Fruit fly (Drosophila melanogaster) whole organism, embryonic: ENCODE results near the gene GIIIspla2.
A peak's percentile ranks its signal among the peaks of the same experiment; 100 is the strongest.

Experiments used
- Antp ChIP-seq: fragments of 200-800 bp; sonication (Bioruptor generic); optimal IDR thresholded peaks from 3 replicates; lab custom pipeline; 2016; ENCODE audit warnings: missing biosample characterization, missing genetic modification characterization
- Asciz ChIP-seq: fragments of 200-800 bp; sonication (Bioruptor generic); optimal IDR thresholded peaks from 2 replicates; lab custom pipeline; 2017; ENCODE audit warnings: missing biosample characterization, mild to moderate bottlenecking, missing genetic modification characterization, missing genetic modification reagents
- CG11093 ChIP-seq: fragments of 200-800 bp; sonication (Bioruptor generic); IDR thresholded peaks from 3 replicates; pipeline ENCODE4 v1.3.6; 2022; ENCODE audit warnings: missing biosample characterization, missing genetic modification characterization
- CG12219 ChIP-seq: fragments of 200-800 bp; sonication (Bioruptor generic); optimal IDR thresholded peaks from 3 replicates; lab custom pipeline; 2018; ENCODE audit warnings: missing biosample characterization, mild to moderate bottlenecking, missing genetic modification characterization
- CG1233 ChIP-seq: fragments of 200-800 bp; sonication (Bioruptor generic); optimal IDR thresholded peaks from 4 replicates; lab custom pipeline; 2018; ENCODE audit warnings: missing biosample characterization, mild to moderate bottlenecking, missing genetic modification characterization
- CG12744 ChIP-seq: fragments of 200-800 bp; sonication (Bioruptor generic); optimal IDR thresholded peaks from 2 replicates; lab custom pipeline; 2016; ENCODE audit warnings: missing biosample characterization, missing genetic modification characterization
- CG12769 ChIP-seq: fragments of 200-800 bp; sonication (Bioruptor generic); optimal IDR thresholded peaks from 2 replicates; lab custom pipeline; 2019; ENCODE audit warnings: missing biosample characterization, mild to moderate bottlenecking, missing genetic modification characterization, moderate library complexity
- CG13287 ChIP-seq: fragments of 200-800 bp; sonication (Bioruptor generic); IDR thresholded peaks from 2 replicates; pipeline ENCODE4 v1.3.6; 2022; ENCODE audit warnings: missing biosample characterization, missing genetic modification characterization; ENCODE audit not compliant: partially characterized antibody
- CG13775 ChIP-seq: fragments of 200-800 bp; sonication (Bioruptor generic); optimal IDR thresholded peaks from 3 replicates; lab custom pipeline; 2017; ENCODE audit warnings: missing biosample characterization, mild to moderate bottlenecking, missing genetic modification characterization
- CG15269 ChIP-seq: fragments of 200-800 bp; sonication (Bioruptor generic); optimal IDR thresholded peaks from 2 replicates; lab custom pipeline; 2018; ENCODE audit warnings: missing biosample characterization, mild to moderate bottlenecking, missing genetic modification characterization, moderate library complexity
- CG17328 ChIP-seq: fragments of 200-800 bp; sonication (Bioruptor generic); IDR thresholded peaks from 2 replicates; pipeline ENCODE4 v1.3.6; 2022; ENCODE audit warnings: missing biosample characterization, missing genetic modification characterization
- CG17385 ChIP-seq: fragments of 200-800 bp; sonication (Bioruptor generic); optimal IDR thresholded peaks from 3 replicates; lab custom pipeline; 2018; ENCODE audit warnings: missing biosample characterization, mild to moderate bottlenecking, missing genetic modification characterization
- CG18764 ChIP-seq: fragments of 200-800 bp; sonication (Bioruptor generic); optimal IDR thresholded peaks from 3 replicates; lab custom pipeline; 2016; ENCODE audit warnings: missing biosample characterization, missing genetic modification characterization
- CG32532 ChIP-seq: fragments of 200-800 bp; sonication (Bioruptor generic); IDR thresholded peaks from 2 replicates; pipeline ENCODE4 v1.3.6; 2022; ENCODE audit warnings: missing biosample characterization, missing genetic modification characterization
- CG5180 ChIP-seq: fragments of 200-800 bp; sonication (Bioruptor generic); optimal IDR thresholded peaks from 3 replicates; lab custom pipeline; 2017; ENCODE audit warnings: missing biosample characterization, missing genetic modification characterization, mild to moderate bottlenecking, moderate library complexity, missing genetic modification reagents
- CG6254 ChIP-seq: fragments of 200-800 bp; sonication (Bioruptor generic); optimal IDR thresholded peaks from 3 replicates; lab custom pipeline; 2017; ENCODE audit warnings: mild to moderate bottlenecking, missing biosample characterization, missing genetic modification reagents, missing genetic modification characterization
- Camta ChIP-seq: fragments of 200-800 bp; sonication (Bioruptor generic); optimal IDR thresholded peaks from 2 replicates; lab custom pipeline; 2016; ENCODE audit warnings: missing biosample characterization, missing genetic modification characterization
- D19A ChIP-seq: fragments of 200-800 bp; optimal IDR thresholded peaks from 3 replicates; lab custom pipeline; 2019; ENCODE audit warnings: missing biosample characterization, mild to moderate bottlenecking, missing genetic modification characterization, moderate library complexity
- Fer1 ChIP-seq: fragments of 200-800 bp; sonication (Bioruptor generic); optimal IDR thresholded peaks from 2 replicates; lab custom pipeline; 2017; ENCODE audit warnings: missing biosample characterization, mild to moderate bottlenecking, missing genetic modification characterization
- Hey ChIP-seq: fragments of 200-800 bp; sonication (Bioruptor generic); optimal IDR thresholded peaks from 3 replicates; lab custom pipeline; 2018; ENCODE audit warnings: missing biosample characterization, mild to moderate bottlenecking, missing genetic modification characterization
- Hr51 ChIP-seq, 2 experiments: fragments of 200-800 bp; sonication (Bioruptor generic); optimal IDR thresholded peaks; 2 replicates in 1 of 2; 3 replicates in 1 of 2; lab custom pipeline; 2016 to 2018; ENCODE audit warnings: missing biosample characterization in 2 of 2, missing genetic modification characterization in 2 of 2, mild to moderate bottlenecking in 1 of 2, moderate library complexity in 1 of 2
- Hsf ChIP-seq: fragments of 200-800 bp; sonication (Bioruptor generic); optimal IDR thresholded peaks from 3 replicates; lab custom pipeline; 2016; ENCODE audit warnings: missing biosample characterization, missing genetic modification characterization
- Rfx ChIP-seq: fragments of 200-800 bp; sonication (Bioruptor generic); IDR thresholded peaks from 2 replicates; pipeline ENCODE4 v1.3.6; 2022; ENCODE audit warnings: missing biosample characterization, missing genetic modification characterization
- Scr ChIP-seq: fragments of 200-800 bp; sonication (Bioruptor generic); IDR thresholded peaks from 2 replicates; pipeline ENCODE4 v1.3.6; 2022; ENCODE audit warnings: missing biosample characterization, missing genetic modification characterization; ENCODE audit not compliant: partially characterized antibody
- Sin3A ChIP-seq: fragments of >200 bp; optimal IDR thresholded peaks from 2 replicates; lab custom pipeline; 2018
- Ssrp ChIP-seq: fragments of 200-800 bp; sonication (Bioruptor generic); optimal IDR thresholded peaks from 2 replicates; lab custom pipeline; 2018; ENCODE audit warnings: missing biosample characterization, mild to moderate bottlenecking, missing genetic modification characterization, moderate library complexity
- Tbp ChIP-seq: fragments of >200 bp; optimal IDR thresholded peaks from 2 replicates; lab custom pipeline; 2018; ENCODE audit warnings: missing biosample characterization, missing genetic modification characterization
- Xrp1 ChIP-seq: fragments of 200-800 bp; sonication (Bioruptor generic); IDR thresholded peaks from 2 replicates; pipeline ENCODE4 v1.3.6; 2022; ENCODE audit warnings: missing biosample characterization, missing genetic modification characterization
- amos ChIP-seq: fragments of 200-800 bp; sonication (Bioruptor generic); IDR thresholded peaks from 2 replicates; pipeline ENCODE4 v1.3.6; 2022; ENCODE audit warnings: missing biosample characterization, missing genetic modification characterization; ENCODE audit not compliant: partially characterized antibody
- cas ChIP-seq: fragments of 200-800 bp; sonication (Bioruptor generic); IDR thresholded peaks from 2 replicates; pipeline ENCODE4 v1.3.6; 2022; ENCODE audit warnings: missing biosample characterization, missing genetic modification characterization
- caup ChIP-seq: fragments of 200-800 bp; sonication (Bioruptor generic); optimal IDR thresholded peaks from 3 replicates; lab custom pipeline; 2017; ENCODE audit warnings: missing biosample characterization, mild to moderate bottlenecking, missing genetic modification characterization, moderate library complexity; ENCODE audit not compliant: severe bottlenecking
- cg ChIP-seq: fragments of 200-800 bp; sonication (Bioruptor generic); optimal IDR thresholded peaks from 3 replicates; lab custom pipeline; 2019; ENCODE audit warnings: missing biosample characterization, mild to moderate bottlenecking, missing genetic modification characterization, moderate library complexity
- croc ChIP-seq: fragments of 200-800 bp; sonication (Bioruptor generic); conservative IDR thresholded peaks from 3 replicates; pipeline ENCODE4 v1.3.6; 2022; ENCODE audit warnings: missing biosample characterization, missing genetic modification characterization
- dmrt11E ChIP-seq: fragments of 200-800 bp; sonication (Bioruptor generic); optimal IDR thresholded peaks from 3 replicates; lab custom pipeline; 2018; ENCODE audit warnings: missing biosample characterization, mild to moderate bottlenecking, missing genetic modification characterization, moderate library complexity
- ftz-f1 ChIP-seq: fragments of 200-800 bp; sonication (Bioruptor generic); optimal IDR thresholded peaks from 2 replicates; lab custom pipeline; 2016; ENCODE audit warnings: missing biosample characterization, missing genetic modification characterization
- fu2 ChIP-seq: fragments of 200-800 bp; sonication (Bioruptor generic); optimal IDR thresholded peaks from 2 replicates; lab custom pipeline; 2016; ENCODE audit warnings: missing biosample characterization, missing genetic modification characterization
- gro ChIP-seq: fragments of 200-800 bp; sonication (Bioruptor generic); optimal IDR thresholded peaks from 2 replicates; lab custom pipeline; 2016; ENCODE audit warnings: missing biosample characterization, missing genetic modification characterization
- jigr1 ChIP-seq: fragments of 200-800 bp; sonication (Bioruptor generic); IDR thresholded peaks from 3 replicates; pipeline ENCODE4 v1.3.6; 2022; ENCODE audit warnings: missing biosample characterization, missing genetic modification characterization
- lmd ChIP-seq: fragments of 200-800 bp; sonication (Bioruptor generic); IDR thresholded peaks from 2 replicates; pipeline ENCODE4 v1.3.6; 2022; ENCODE audit warnings: missing biosample characterization, missing genetic modification characterization
- pzg ChIP-seq: fragments of 200-800 bp; sonication (Bioruptor generic); optimal IDR thresholded peaks from 3 replicates; lab custom pipeline; 2018; ENCODE audit warnings: missing biosample characterization, mild to moderate bottlenecking, missing genetic modification characterization, moderate library complexity
- repo ChIP-seq: fragments of 200-800 bp; sonication (Bioruptor generic); optimal IDR thresholded peaks from 2 replicates; lab custom pipeline; 2016; ENCODE audit warnings: missing biosample characterization, missing genetic modification characterization
- rib ChIP-seq: fragments of 200-800 bp; sonication (Bioruptor generic); IDR thresholded peaks from 2 replicates; pipeline ENCODE4 v1.3.6; 2022; ENCODE audit warnings: missing biosample characterization, missing genetic modification characterization
- scrt ChIP-seq: fragments of 200-800 bp; sonication (Bioruptor generic); optimal IDR thresholded peaks from 2 replicates; lab custom pipeline; 2018; ENCODE audit warnings: missing biosample characterization, mild to moderate bottlenecking, missing genetic modification characterization, moderate library complexity
- sna ChIP-seq: fragments of 200-800 bp; sonication (Bioruptor generic); IDR thresholded peaks from 2 replicates; pipeline ENCODE4 v1.3.6; 2022; ENCODE audit warnings: missing biosample characterization, missing genetic modification characterization; ENCODE audit not compliant: partially characterized antibody
- ssp ChIP-seq: fragments of 200-800 bp; sonication (Bioruptor generic); IDR thresholded peaks from 2 replicates; pipeline ENCODE4 v1.3.6; 2022; ENCODE audit warnings: missing biosample characterization, missing genetic modification characterization
- stwl ChIP-seq: fragments of 200-800 bp; sonication (Bioruptor generic); optimal IDR thresholded peaks from 3 replicates; lab custom pipeline; 2018; ENCODE audit warnings: missing biosample characterization, mild to moderate bottlenecking, missing genetic modification characterization, moderate library complexity
- tgo ChIP-seq: fragments of 200-800 bp; sonication (Bioruptor generic); IDR thresholded peaks from 3 replicates; pipeline ENCODE4 v1.3.6; 2022; ENCODE audit warnings: missing biosample characterization, missing genetic modification characterization
- unc-4 ChIP-seq: fragments of 200-800 bp; sonication (Bioruptor generic); IDR thresholded peaks from 2 replicates; pipeline ENCODE4 v1.3.6; 2022; ENCODE audit warnings: missing biosample characterization, missing genetic modification characterization; ENCODE audit not compliant: partially characterized antibody
- vfl ChIP-seq: fragments of 200-800 bp; sonication (Bioruptor generic); optimal IDR thresholded peaks from 2 replicates; lab custom pipeline; 2016; ENCODE audit warnings: missing biosample characterization, missing genetic modification characterization
- zf30C ChIP-seq: fragments of 200-800 bp; sonication (Bioruptor generic); optimal IDR thresholded peaks from 3 replicates; lab custom pipeline; 2018; ENCODE audit warnings: missing biosample characterization, mild to moderate bottlenecking, missing genetic modification characterization

GIIIspla2 gene

DNA sequence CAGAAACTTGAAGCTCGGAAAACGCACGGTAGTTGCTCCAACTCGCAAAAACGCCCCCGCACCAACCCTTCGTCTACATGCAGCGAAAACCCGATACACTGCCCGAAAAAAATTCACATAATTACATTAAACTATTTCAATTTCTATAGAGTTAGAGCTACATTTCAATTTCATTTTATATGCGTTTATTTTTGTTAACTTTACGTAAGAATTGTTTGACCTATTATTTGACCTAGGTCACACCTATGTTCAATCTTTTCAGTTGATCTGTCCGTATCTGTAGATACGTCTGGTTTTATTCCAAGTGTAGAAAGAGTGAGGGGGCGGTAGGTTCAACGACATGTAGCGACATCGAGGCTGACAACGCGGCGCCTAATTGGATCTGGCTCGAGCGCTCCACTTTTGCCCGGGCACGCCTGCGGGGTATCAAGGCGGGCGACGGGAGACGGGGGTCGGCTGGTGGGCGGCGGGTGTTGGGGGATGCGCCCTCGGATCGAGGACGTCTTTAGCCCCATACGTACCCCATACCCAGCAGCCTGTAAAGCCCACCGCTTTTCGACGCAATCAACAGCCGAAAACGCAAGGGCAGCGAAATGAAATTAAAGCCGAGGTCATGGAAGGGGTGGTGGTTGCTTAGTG lies 45.4 kb downstream of the GIIIspla2 start (continued):
- TF ChIP-seq lmd (peak; percentile 24; the same call in 1 of the 2 replicates), Hsf (GFP tag; lab: Kevin White, UChicago) (peak; percentile 10), fu2 (GFP tag; lab: Kevin White, UChicago) (no peak), Fer1 (peak; percentile 26), CG17328 (GFP tag; lab: Robert Waterston, UW) (no peak), ssp (GFP tag; lab: Robert Waterston, UW) (0 out of 2 replicates have a peak, but pooled peaks have one; percentile 5), tgo (GFP tag; lab: Robert Waterston, UW) (peak; percentile 40; the same call in 2 of the 3 replicates), CG11093 (GFP tag; lab: Robert Waterston, UW) (no peak), CG13775 (peak; percentile 14), zf30C (GFP tag; lab: Kevin White, UChicago) (no peak), D19A (tag; lab: Kevin White, UChicago) (peak; percentile 3), CG12744 (GFP tag; lab: Kevin White, UChicago) (no peak), CG17385 (GFP tag; lab: Kevin White, UChicago) (peak; percentile 2), CG18764 (GFP tag; lab: Kevin White, UChicago) (no peak), CG15269 (peak; percentile 19), Hr51 (GFP tag; optimal IDR thresholded peaks at IDR 0.05; lab: Kevin White, UChicago) (peak in 1 of 2 experiments; percentile 56), dmrt11E (tag; lab: Kevin White, UChicago) (no peak), sna (GFP tag; lab: Robert Waterston, UW) (no peak), rib (GFP tag; lab: Robert Waterston, UW) (no peak), Tbp (GFP tag; lab: Kevin White, UChicago) (no peak), pzg (GFP tag; lab: Kevin White, UChicago) (no peak), amos (GFP tag; lab: Robert Waterston, UW) (no peak), CG13287 (GFP tag; lab: Robert Waterston, UW) (no peak), Hey (no peak), unc-4 (GFP tag; lab: Robert Waterston, UW) (no peak), CG6254 (GFP tag; lab: Kevin White, UChicago) (no peak), Rfx (GFP tag; lab: Robert Waterston, UW) (peak; percentile 54; the same call in 1 of the 2 replicates), CG32532 (GFP tag; lab: Robert Waterston, UW) (0 out of 2 replicates have a peak, but pooled peaks have one; percentile 10), scrt (GFP tag; lab: Kevin White, UChicago) (no peak), CG1233 (GFP tag; lab: Kevin White, UChicago) (no peak), ftz-f1 (GFP tag; lab: Kevin White, UChicago) (no peak), CG12769 (tag; lab: Kevin White, UChicago) (peak; percentile 42), Antp (GFP tag; lab: Kevin White, UChicago) (peak; percentile 4), CG12219 (GFP tag; lab: Kevin White, UChicago) (no peak), Ssrp (tag; lab: Kevin White, UChicago) (no peak), gro (GFP tag; lab: Kevin White, UChicago) (no peak), jigr1 (GFP tag; lab: Robert Waterston, UW) (no peak), CG5180 (GFP tag; lab: Kevin White, UChicago) (no peak), vfl (no peak), croc (no peak), repo (GFP tag; lab: Kevin White, UChicago) (no peak), Xrp1 (GFP tag; lab: Robert Waterston, UW) (peak; percentile 37; the same call in 1 of the 2 replicates), Camta (peak; percentile 35), Asciz (no peak), Sin3A (lab: Kevin White, UChicago) (no peak), Scr (GFP tag; lab: Robert Waterston, UW) (no peak), stwl (tag; lab: Kevin White, UChicago) (no peak), caup (GFP tag; lab: Kevin White, UChicago) (no peak), cg (GFP tag; lab: Kevin White, UChicago) (no peak), cas (GFP tag; lab: Robert Waterston, UW) (no peak)
